Worm (Caenorhabditis elegans) whole organism, late embryonic: ENCODE results near the gene Y39H10B.2.

Source experiments
- C38D4.7 ChIP-seq: fragments of 200-800 bp; sonication (Bioruptor generic); optimal IDR thresholded peaks from 2 replicates; lab custom pipeline; 2018; ENCODE audit warnings: mild to moderate bottlenecking, missing genetic modification characterization, moderate library complexity, missing compliant biosample characterization
- ceh-48 ChIP-seq: sonication (generic microtip); optimal IDR thresholded peaks from 2 replicates; lab custom pipeline; 2016; ENCODE audit warnings: missing genetic modification characterization, inconsistent platforms, missing compliant biosample characterization
- ets-4 ChIP-seq: sonication (generic microtip); optimal IDR thresholded peaks from 2 replicates; lab custom pipeline; 2016; ENCODE audit warnings: missing genetic modification characterization, missing compliant biosample characterization
- gmeb-2 ChIP-seq: sonication (generic microtip); optimal IDR thresholded peaks from 2 replicates; lab custom pipeline; 2016; ENCODE audit warnings: missing genetic modification characterization, inconsistent platforms, missing compliant biosample characterization
- nhr-232 ChIP-seq: sonication (generic microtip); optimal IDR thresholded peaks from 2 replicates; lab custom pipeline; 2016; ENCODE audit warnings: missing genetic modification characterization, missing compliant biosample characterization
- pha-2 ChIP-seq: sonication (generic microtip); optimal IDR thresholded peaks from 2 replicates; lab custom pipeline; 2017; ENCODE audit warnings: mild to moderate bottlenecking, missing genetic modification characterization, missing compliant biosample characterization
- pqm-1 ChIP-seq: sonication (generic microtip); optimal IDR thresholded peaks from 2 replicates; lab custom pipeline; 2016; ENCODE audit warnings: missing genetic modification characterization, missing compliant biosample characterization
- sox-2 ChIP-seq: fragments of 200-800 bp; sonication (Bioruptor generic); IDR thresholded peaks from 2 replicates; pipeline ENCODE4 v1.3.6; 2022; ENCODE audit warnings: missing genetic modification reagents, missing genetic modification characterization, missing compliant biosample characterization
- tbx-2 ChIP-seq: sonication (generic microtip); optimal IDR thresholded peaks from 2 replicates; lab custom pipeline; 2016; ENCODE audit warnings: missing genetic modification characterization, missing compliant biosample characterization

DNA sequence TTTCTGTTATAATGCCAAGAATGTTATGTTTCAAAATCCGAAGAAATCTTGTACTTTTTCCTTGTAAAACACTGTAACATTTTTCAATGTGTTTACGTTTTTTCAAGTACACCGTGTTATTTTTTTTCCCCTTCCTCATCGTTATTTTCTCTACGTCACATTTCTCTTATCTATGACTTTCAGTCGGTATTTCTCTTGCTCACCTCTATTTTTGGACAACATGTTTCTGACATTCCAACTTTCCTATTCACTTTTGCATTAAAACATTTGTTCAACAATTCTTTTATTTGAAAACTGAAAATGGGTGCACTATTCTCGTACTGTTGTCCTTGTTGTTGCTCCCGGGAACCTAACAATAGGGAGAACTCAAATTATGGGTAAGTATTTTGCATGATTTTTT, 4.5 kb downstream of the Y39H10B.2 start, which contains the start of gene pals-33:
- TF ChIP-seq sox-2 (GFP tag; lab: Robert Waterston, UW) (no peak), gmeb-2 (tag; lab: Kevin White, UChicago) (no peak), ceh-48 (tag; lab: Kevin White, UChicago) (no peak), ets-4 (tag; lab: Kevin White, UChicago) (no peak), pqm-1 (tag; lab: Kevin White, UChicago) (no peak), C38D4.7 (GFP tag; lab: Kevin White, UChicago) (no peak), tbx-2 (tag; lab: Kevin White, UChicago) (no peak), nhr-232 (no peak), pha-2 (tag; lab: Kevin White, UChicago) (no peak)
